Fruit fly (Drosophila melanogaster) S2 (cell line): ENCODE measurements around the gene CG6048.

ENCODE experiments used
- CG8478 ChIP-seq: fragments of >200 bp; optimal IDR thresholded peaks from 2 replicates; lab custom pipeline; 2018
- CTCF ChIP-seq, 2 experiments: fragments of >200 bp; optimal IDR thresholded peaks; 2 replicates each; lab custom pipeline; 2018

dm6 chrX:5926718-5927117 lies 25.6 kb upstream of the CG6048 start:
- TF ChIP-seq CTCF (optimal IDR thresholded peaks at IDR 0.05; lab: Kevin White, UChicago), result no peak
- TF ChIP-seq CG8478, result no peak
